Worm (Caenorhabditis elegans): ENCODE results near the gene Y39A1A.22.

DNA sequence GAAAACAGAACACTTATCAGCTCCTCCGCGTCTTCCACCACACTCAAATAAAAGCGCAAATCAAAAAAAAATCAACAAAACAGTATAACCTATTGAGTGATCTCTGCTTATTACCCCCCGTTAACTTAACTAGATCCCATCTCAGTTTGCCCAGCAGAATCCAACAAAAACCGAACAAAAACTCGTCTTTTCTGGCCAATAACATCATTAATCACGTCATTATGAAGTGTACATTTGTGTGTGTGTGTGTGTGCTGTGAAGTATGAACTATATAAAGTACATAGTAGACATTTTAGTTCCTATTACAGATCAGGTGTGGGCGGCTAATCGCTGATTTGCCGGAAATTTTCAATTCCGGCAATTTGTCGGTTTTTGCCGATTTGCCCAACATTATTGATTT, 11.2 kb upstream of the Y39A1A.22 start:
- no peak for TF ChIP-seq madf-6 (GFP tag; IDR thresholded peaks at IDR 0.05)
- TF ChIP-seq B0019.2 (GFP tag; conservative IDR thresholded peaks at IDR 0.05) = no peak
- TF ChIP-seq nhr-80 (tag; optimal IDR thresholded peaks at IDR 0.05) = no peak
- no peak for TF ChIP-seq nfyb-1 (GFP tag; IDR thresholded peaks at IDR 0.05)
